Worm (Caenorhabditis elegans) whole organism, mixed stage, embryonic: ENCODE results near the gene exos-4.2.

Experiments
- mep-1 ChIP-seq: fragments of 150-350 bp; optimal IDR thresholded peaks from 2 replicates; lab custom pipeline; 2017; ENCODE audit warnings: missing biosample characterization, missing genetic modification reagents, missing genetic modification characterization, inconsistent platforms
- nhr-76 ChIP-seq: sonication (generic microtip); optimal IDR thresholded peaks from 2 replicates; lab custom pipeline; 2017; ENCODE audit warnings: missing biosample characterization, missing genetic modification characterization
- snpc-4 ChIP-seq: fragments of 150-350 bp; optimal IDR thresholded peaks from 2 replicates; lab custom pipeline; 2014; ENCODE audit warnings: missing biosample characterization, missing genetic modification characterization
- unc-39 ChIP-seq: fragments of 150-350 bp; optimal IDR thresholded peaks from 2 replicates; lab custom pipeline; 2014; ENCODE audit warnings: missing biosample characterization, missing genetic modification characterization
- unc-62 ChIP-seq: fragments of 150-350 bp; optimal IDR thresholded peaks from 2 replicates; lab custom pipeline; 2014; ENCODE audit warnings: missing biosample characterization, missing genetic modification reagents, missing genetic modification characterization

- TF ChIP-seq nhr-76 (tag; lab: Kevin White, UChicago), result no peak
- no peak for TF ChIP-seq mep-1
- no peak for TF ChIP-seq snpc-4 (tag; lab: Kevin White, UChicago)
- TF ChIP-seq unc-62, result no peak
- no peak for TF ChIP-seq unc-39
Observed at ce11 chrIII:872373-872772, 12.4 kb downstream of the exos-4.2 start, which contains the start of the genes T24C4.3 and clc-20.
